Worm (Caenorhabditis elegans) whole organism, L1 larva: Measurements from ENCODE around the gene F44E2.6.
A peak's percentile ranks its signal among the peaks of the same experiment; 100 is the strongest.

Experiments used
- C04F5.9 ChIP-seq: sonication (generic microtip); optimal IDR thresholded peaks from 2 replicates; lab custom pipeline; 2016; ENCODE audit warnings: missing genetic modification characterization, missing compliant biosample characterization
- C16A3.4 ChIP-seq: fragments of 150-350 bp; optimal IDR thresholded peaks from 2 replicates; lab custom pipeline; 2014; ENCODE audit warnings: missing biosample characterization, missing genetic modification characterization
- Y116A8C.19 ChIP-seq: sonication (generic microtip); optimal IDR thresholded peaks from 2 replicates; lab custom pipeline; 2016; ENCODE audit warnings: missing compliant biosample characterization, missing genetic modification characterization, borderline replicate concordance
- alr-1 ChIP-seq: fragments of 200-800 bp; sonication (Bioruptor generic); optimal IDR thresholded peaks from 2 replicates; lab custom pipeline; 2018; ENCODE audit warnings: borderline replicate concordance, mild to moderate bottlenecking, missing genetic modification characterization, missing compliant biosample characterization
- ama-1 ChIP-seq: fragments of 150-350 bp; optimal IDR thresholded peaks from 2 replicates; lab custom pipeline; 2014
- blmp-1 ChIP-seq: fragments of 150-350 bp; optimal IDR thresholded peaks from 2 replicates; lab custom pipeline; 2014; ENCODE audit warnings: missing biosample characterization, missing genetic modification characterization
- ceh-63 ChIP-seq: fragments of 200-800 bp; sonication (Bioruptor generic); optimal IDR thresholded peaks from 2 replicates; lab custom pipeline; 2018; ENCODE audit warnings: mild to moderate bottlenecking, missing genetic modification characterization, missing compliant biosample characterization
- ceh-8 ChIP-seq: fragments of 200-800 bp; sonication (Bioruptor generic); optimal IDR thresholded peaks from 2 replicates; lab custom pipeline; 2018; ENCODE audit warnings: mild to moderate bottlenecking, missing genetic modification characterization, moderate library complexity, missing compliant biosample characterization
- ces-1 ChIP-seq: fragments of 150-350 bp; optimal IDR thresholded peaks from 2 replicates; lab custom pipeline; 2014; ENCODE audit warnings: missing biosample characterization, missing genetic modification reagents, missing genetic modification characterization
- dsc-1 ChIP-seq: sonication (generic microtip); optimal IDR thresholded peaks from 2 replicates; lab custom pipeline; 2016; ENCODE audit warnings: mild to moderate bottlenecking, missing genetic modification characterization, missing compliant biosample characterization
- efl-1 ChIP-seq, 4 experiments: fragments of 150-350 bp; optimal IDR thresholded peaks in 3 of 4; peaks in 1 of 4; 1 replicate in 1 of 4; 2 replicates in 3 of 4; lab custom pipeline; 2014; ENCODE audit warnings: missing biosample characterization in 2 of 4, missing genetic modification characterization in 2 of 4, missing genetic modification reagents in 2 of 4
- egl-13 ChIP-seq: sonication (generic microtip); optimal IDR thresholded peaks from 2 replicates; lab custom pipeline; 2016; ENCODE audit warnings: missing genotype, missing genetic modification reagents, missing genetic modification characterization, missing compliant biosample characterization
- fkh-10 ChIP-seq: sonication (generic microtip); optimal IDR thresholded peaks from 2 replicates; lab custom pipeline; 2017; ENCODE audit warnings: missing biosample characterization, missing genetic modification reagents, missing genetic modification characterization
- fkh-4 ChIP-seq: sonication (generic microtip); optimal IDR thresholded peaks from 2 replicates; lab custom pipeline; 2016; ENCODE audit warnings: missing compliant biosample characterization, missing genetic modification characterization, borderline replicate concordance
- fos-1 ChIP-seq: fragments of 150-350 bp; optimal IDR thresholded peaks from 2 replicates; lab custom pipeline; 2014; ENCODE audit warnings: missing biosample characterization, missing genetic modification characterization
- hlh-4 ChIP-seq: sonication (generic microtip); optimal IDR thresholded peaks from 2 replicates; lab custom pipeline; 2016; ENCODE audit warnings: mild to moderate bottlenecking, missing genetic modification characterization, missing compliant biosample characterization
- lin-15B ChIP-seq: fragments of 150-350 bp; sonication (generic microtip); optimal IDR thresholded peaks from 3 replicates; lab custom pipeline; 2014; ENCODE audit warnings: missing biosample characterization, missing genetic modification characterization
- lin-39 ChIP-seq: fragments of 150-350 bp; optimal IDR thresholded peaks from 2 replicates; lab custom pipeline; 2014; ENCODE audit warnings: missing biosample characterization, missing genetic modification reagents, missing genetic modification characterization
- lir-3 ChIP-seq: sonication (generic microtip); optimal IDR thresholded peaks from 2 replicates; lab custom pipeline; 2016; ENCODE audit warnings: mild to moderate bottlenecking, missing genetic modification characterization, moderate library complexity, missing compliant biosample characterization; ENCODE audit not compliant: poor library complexity
- lsy-2 ChIP-seq, 2 experiments: fragments of 150-350 bp; optimal IDR thresholded peaks; 2 replicates each; lab custom pipeline; 2014; ENCODE audit warnings: missing biosample characterization in 2 of 2, missing genetic modification characterization in 2 of 2
- mdl-1 ChIP-seq, 2 experiments: fragments of 150-350 bp; optimal IDR thresholded peaks; 2 replicates each; lab custom pipeline; 2014 to 2017; ENCODE audit warnings: missing biosample characterization in 2 of 2, missing genetic modification characterization in 2 of 2, inconsistent platforms in 1 of 2
- mef-2 ChIP-seq: fragments of 150-350 bp; optimal IDR thresholded peaks from 2 replicates; lab custom pipeline; 2014; ENCODE audit warnings: missing biosample characterization, missing genetic modification characterization
- nhr-11 ChIP-seq: fragments of 150-350 bp; optimal IDR thresholded peaks from 2 replicates; lab custom pipeline; 2014; ENCODE audit warnings: missing biosample characterization, missing genetic modification characterization
- nhr-12 ChIP-seq: sonication (generic microtip); optimal IDR thresholded peaks from 2 replicates; lab custom pipeline; 2017; ENCODE audit warnings: missing biosample characterization, missing genetic modification characterization
- nhr-20 ChIP-seq: sonication (generic microtip); optimal IDR thresholded peaks from 2 replicates; lab custom pipeline; 2016; ENCODE audit warnings: mild to moderate bottlenecking, missing genetic modification characterization, missing compliant biosample characterization
- nhr-237 ChIP-seq: fragments of 150-350 bp; optimal IDR thresholded peaks from 2 replicates; lab custom pipeline; 2014; ENCODE audit warnings: missing biosample characterization, missing genetic modification characterization
- nhr-28 ChIP-seq: fragments of 150-350 bp; optimal IDR thresholded peaks from 2 replicates; lab custom pipeline; 2014; ENCODE audit warnings: missing biosample characterization, missing genetic modification characterization
- nhr-47 ChIP-seq: sonication (generic microtip); optimal IDR thresholded peaks from 2 replicates; lab custom pipeline; 2016; ENCODE audit warnings: mild to moderate bottlenecking, missing genetic modification characterization, moderate library complexity, missing compliant biosample characterization
- nhr-76 ChIP-seq: sonication (generic microtip); optimal IDR thresholded peaks from 2 replicates; lab custom pipeline; 2017; ENCODE audit warnings: missing biosample characterization, missing genetic modification characterization
- nhr-77 ChIP-seq: fragments of 150-350 bp; optimal IDR thresholded peaks from 2 replicates; lab custom pipeline; 2014; ENCODE audit warnings: missing biosample characterization, missing genetic modification characterization
- nhr-84 ChIP-seq: sonication (generic microtip); optimal IDR thresholded peaks from 2 replicates; lab custom pipeline; 2017; ENCODE audit warnings: missing biosample characterization, missing genetic modification characterization
- nhr-85 ChIP-seq: sonication (generic microtip); peaks from one replicate; lab custom pipeline; 2016; ENCODE audit warnings: missing genetic modification characterization, inconsistent platforms, missing compliant biosample characterization
- nhr-90 ChIP-seq: sonication (generic microtip); optimal IDR thresholded peaks from 2 replicates; lab custom pipeline; 2016; ENCODE audit warnings: mild to moderate bottlenecking, missing genetic modification characterization, missing compliant biosample characterization; ENCODE audit not compliant: poor library complexity
- pax-3 ChIP-seq: fragments of 200-800 bp; sonication (Bioruptor generic); optimal IDR thresholded peaks from 2 replicates; lab custom pipeline; 2018; ENCODE audit warnings: mild to moderate bottlenecking, missing genetic modification characterization, moderate library complexity, missing compliant biosample characterization
- pqm-1 ChIP-seq: sonication (generic microtip); optimal IDR thresholded peaks from 3 replicates; lab custom pipeline; 2017; ENCODE audit warnings: missing biosample characterization, missing genetic modification characterization
- skn-1 ChIP-seq: fragments of 150-350 bp; optimal IDR thresholded peaks from 2 replicates; lab custom pipeline; 2014; ENCODE audit warnings: missing biosample characterization, missing genetic modification characterization
- snpc-4 ChIP-seq: fragments of 150-350 bp; optimal IDR thresholded peaks from 2 replicates; lab custom pipeline; 2014; ENCODE audit warnings: missing biosample characterization, missing genetic modification characterization
- sup-37 ChIP-seq: fragments of 200-800 bp; sonication (Bioruptor generic); optimal IDR thresholded peaks from 2 replicates; lab custom pipeline; 2018; ENCODE audit warnings: mild to moderate bottlenecking, missing genetic modification characterization, missing compliant biosample characterization
- swsn-7 ChIP-seq: sonication (generic microtip); optimal IDR thresholded peaks from 2 replicates; lab custom pipeline; 2016; ENCODE audit warnings: missing genetic modification characterization, missing compliant biosample characterization
- tbx-2 ChIP-seq: sonication (generic microtip); optimal IDR thresholded peaks from 2 replicates; lab custom pipeline; 2016; ENCODE audit warnings: missing genetic modification characterization, missing compliant biosample characterization
- tlp-1 ChIP-seq: fragments of 150-350 bp; optimal IDR thresholded peaks from 2 replicates; lab custom pipeline; 2014; ENCODE audit warnings: missing biosample characterization, missing genetic modification characterization
- unc-130 ChIP-seq: fragments of 150-350 bp; optimal IDR thresholded peaks from 2 replicates; lab custom pipeline; 2017; ENCODE audit warnings: missing biosample characterization, missing genetic modification characterization, inconsistent platforms
- unc-86 ChIP-seq: sonication (generic microtip); optimal IDR thresholded peaks from 2 replicates; lab custom pipeline; 2016; ENCODE audit warnings: missing genetic modification characterization, missing compliant biosample characterization

Gene F44E2.6

ce11 chrIII:8865294-8865766 is 20.3 kb upstream of the F44E2.6 start (continued):
- TF ChIP-seq unc-130 (tag; lab: Kevin White, UChicago) = peak; percentile 59
- TF ChIP-seq pax-3 = no peak
- TF ChIP-seq lin-39 = peak; percentile 7
- no peak for TF ChIP-seq nhr-76 (tag; lab: Kevin White, UChicago)
- TF ChIP-seq ces-1 = no peak
- TF ChIP-seq ama-1 (lab: Kevin White, UChicago) = peak; percentile 96
- TF ChIP-seq nhr-90 (tag; lab: Kevin White, UChicago) = peak; percentile 82
- TF ChIP-seq nhr-11 (tag; lab: Kevin White, UChicago) = no peak
- no peak for TF ChIP-seq unc-86 (tag; lab: Kevin White, UChicago)
- peak; percentile 57 for TF ChIP-seq fos-1
- TF ChIP-seq dsc-1 (tag; lab: Kevin White, UChicago) = no peak
- TF ChIP-seq nhr-237 = no peak
- TF ChIP-seq nhr-77 (tag; lab: Kevin White, UChicago) = no peak
- TF ChIP-seq lin-15B (tag; lab: Kevin White, UChicago) = peak; percentile 2
- TF ChIP-seq nhr-85 (tag; lab: Kevin White, UChicago) = peak; percentile 74
- TF ChIP-seq lsy-2 (tag; optimal IDR thresholded peaks at IDR 0.05; lab: Kevin White, UChicago) = peak; percentile 59 to 66
- TF ChIP-seq C16A3.4 (tag; lab: Kevin White, UChicago) = no peak
- TF ChIP-seq swsn-7 (tag; lab: Kevin White, UChicago) = peak; percentile 78
- peak; percentile 74 for TF ChIP-seq C04F5.9 (tag; lab: Kevin White, UChicago)
- TF ChIP-seq snpc-4 (tag; lab: Kevin White, UChicago) = no peak
- TF ChIP-seq skn-1 (tag; lab: Kevin White, UChicago) = peak; percentile 55
- no peak for TF ChIP-seq pqm-1
- TF ChIP-seq ceh-8 = peak; percentile 55
- TF ChIP-seq mdl-1 (tag; optimal IDR thresholded peaks at IDR 0.05; lab: Kevin White, UChicago) = peak in 1 of 2 experiments; percentile 45
- no peak for TF ChIP-seq mef-2 (tag; lab: Kevin White, UChicago)
- TF ChIP-seq blmp-1 = peak; percentile 29
- no peak for TF ChIP-seq egl-13 (tag; lab: Kevin White, UChicago)
- no peak for TF ChIP-seq fkh-4 (tag; lab: Kevin White, UChicago)
- TF ChIP-seq nhr-47 = peak; percentile 80
- no peak for TF ChIP-seq tlp-1
- no peak for TF ChIP-seq hlh-4
- peak; percentile 94 for TF ChIP-seq nhr-20 (tag; lab: Kevin White, UChicago)
- TF ChIP-seq lir-3 (tag; lab: Kevin White, UChicago) = peak; percentile 55
- no peak for TF ChIP-seq nhr-84 (tag; lab: Kevin White, UChicago)
- peak; percentile 62 for TF ChIP-seq sup-37 (GFP tag; lab: Kevin White, UChicago)
- TF ChIP-seq nhr-12 (tag; lab: Kevin White, UChicago) = no peak
- no peak for TF ChIP-seq ceh-63
- no peak for TF ChIP-seq Y116A8C.19
- TF ChIP-seq fkh-10 (GFP tag; lab: Kevin White, UChicago) = no peak
- no peak for TF ChIP-seq nhr-28 (tag; lab: Kevin White, UChicago)
- peak; percentile 68 for TF ChIP-seq tbx-2 (tag; lab: Kevin White, UChicago)
- no peak for TF ChIP-seq alr-1 (tag; lab: Kevin White, UChicago)

DNA sequence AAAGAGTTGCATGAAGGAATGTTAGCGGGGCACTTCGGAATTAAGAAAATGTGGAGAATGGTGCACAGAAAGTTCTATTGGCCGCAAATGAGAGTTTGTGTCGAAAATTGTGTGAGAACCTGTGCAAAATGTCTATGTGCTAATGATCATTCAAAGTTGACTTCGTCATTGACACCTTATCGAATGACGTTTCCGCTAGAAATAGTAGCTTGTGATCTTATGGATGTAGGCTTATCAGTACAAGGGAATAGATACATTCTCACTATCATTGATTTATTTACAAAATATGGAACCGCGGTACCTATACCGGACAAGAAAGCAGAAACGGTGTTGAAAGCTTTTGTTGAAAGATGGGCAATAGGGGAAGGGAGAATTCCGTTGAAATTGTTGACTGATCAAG is 13.5 kb upstream of the F44E2.6 start:
- TF ChIP-seq fkh-4 (tag; lab: Kevin White, UChicago) (no peak), efl-1 (optimal IDR thresholded peaks at IDR 0.05; lab: Kevin White, UChicago) (no peak), efl-1 (GFP tag; optimal IDR thresholded peaks at IDR 0.05 in 1 of 2; lab: Kevin White, UChicago) (peak in 1 of 2 experiments; percentile 65)
